Fruit fly (Drosophila melanogaster) whole organism, embryonic: ENCODE measurements around the gene CG43672.

Source experiments
- B-H2 ChIP-seq: fragments of 200-800 bp; sonication (Bioruptor generic); optimal IDR thresholded peaks from 2 replicates; lab custom pipeline; 2018; ENCODE audit warnings: missing biosample characterization, mild to moderate bottlenecking, missing genetic modification characterization
- Bteb2 ChIP-seq: fragments of 200-800 bp; sonication (Bioruptor generic); optimal IDR thresholded peaks from 2 replicates; lab custom pipeline; 2016; ENCODE audit warnings: missing biosample characterization, missing genetic modification characterization
- C15 ChIP-seq: fragments of 200-800 bp; sonication (Bioruptor generic); IDR thresholded peaks from 3 replicates; pipeline ENCODE4 v1.3.6; 2022; ENCODE audit warnings: missing biosample characterization, missing genetic modification characterization
- CG10543 ChIP-seq: fragments of 200-800 bp; sonication (Bioruptor generic); optimal IDR thresholded peaks from 3 replicates; lab custom pipeline; 2017; ENCODE audit warnings: missing biosample characterization, mild to moderate bottlenecking, missing genetic modification characterization, moderate library complexity
- CG12391 ChIP-seq: fragments of 200-800 bp; sonication (Bioruptor generic); optimal IDR thresholded peaks from 3 replicates; lab custom pipeline; 2018; ENCODE audit warnings: missing biosample characterization, mild to moderate bottlenecking, missing genetic modification characterization, moderate library complexity
- CG12769 ChIP-seq: fragments of 200-800 bp; sonication (Bioruptor generic); optimal IDR thresholded peaks from 2 replicates; lab custom pipeline; 2019; ENCODE audit warnings: missing biosample characterization, mild to moderate bottlenecking, missing genetic modification characterization, moderate library complexity
- CG15269 ChIP-seq: fragments of 200-800 bp; sonication (Bioruptor generic); optimal IDR thresholded peaks from 2 replicates; lab custom pipeline; 2018; ENCODE audit warnings: missing biosample characterization, mild to moderate bottlenecking, missing genetic modification characterization, moderate library complexity
- CG1529 ChIP-seq: fragments of 200-800 bp; sonication (Bioruptor generic); optimal IDR thresholded peaks from 3 replicates; lab custom pipeline; 2018; ENCODE audit warnings: missing biosample characterization, missing genetic modification characterization
- CG1832 ChIP-seq: fragments of 200-800 bp; sonication (Bioruptor generic); optimal IDR thresholded peaks from 2 replicates; lab custom pipeline; 2017; ENCODE audit warnings: missing biosample characterization, mild to moderate bottlenecking, missing genetic modification characterization, inconsistent platforms
- CG18476 ChIP-seq: fragments of 200-800 bp; sonication (Bioruptor generic); optimal IDR thresholded peaks from 2 replicates; lab custom pipeline; 2016; ENCODE audit warnings: missing biosample characterization, mild to moderate bottlenecking, missing genetic modification characterization
- CG18764 ChIP-seq: fragments of 200-800 bp; sonication (Bioruptor generic); optimal IDR thresholded peaks from 3 replicates; lab custom pipeline; 2016; ENCODE audit warnings: missing biosample characterization, missing genetic modification characterization
- CG30020 ChIP-seq: fragments of 200-800 bp; optimal IDR thresholded peaks from 2 replicates; lab custom pipeline; 2019; ENCODE audit warnings: missing biosample characterization, mild to moderate bottlenecking, missing genetic modification characterization, moderate library complexity
- CG32767 ChIP-seq: fragments of 200-800 bp; sonication (Bioruptor generic); IDR thresholded peaks from 2 replicates; pipeline ENCODE4 v1.3.6; 2022; ENCODE audit warnings: missing biosample characterization, missing genetic modification characterization
- CG33557 ChIP-seq: fragments of 200-800 bp; sonication (Bioruptor generic); optimal IDR thresholded peaks from 2 replicates; lab custom pipeline; 2019; ENCODE audit warnings: missing biosample characterization, mild to moderate bottlenecking, missing genetic modification characterization, moderate library complexity
- CG4820 ChIP-seq: fragments of 200-800 bp; sonication (Bioruptor generic); optimal IDR thresholded peaks from 3 replicates; lab custom pipeline; 2016; ENCODE audit warnings: missing biosample characterization, missing genetic modification characterization
- CG6813 ChIP-seq: fragments of 200-800 bp; sonication (Bioruptor generic); optimal IDR thresholded peaks from 2 replicates; lab custom pipeline; 2017; ENCODE audit warnings: missing biosample characterization, missing genetic modification characterization, mild to moderate bottlenecking, moderate library complexity, missing genetic modification reagents
- CG7556 ChIP-seq: fragments of 200-800 bp; sonication (Bioruptor generic); optimal IDR thresholded peaks from 2 replicates; lab custom pipeline; 2017; ENCODE audit warnings: missing biosample characterization, mild to moderate bottlenecking, missing genetic modification characterization
- CG7839 ChIP-seq: fragments of 200-800 bp; sonication (Bioruptor generic); optimal IDR thresholded peaks from 3 replicates; lab custom pipeline; 2018; ENCODE audit warnings: missing biosample characterization, mild to moderate bottlenecking, missing genetic modification characterization, moderate library complexity
- CG9215 ChIP-seq: fragments of 200-800 bp; sonication (Bioruptor generic); IDR thresholded peaks from 2 replicates; pipeline ENCODE4 v1.3.6; 2022; ENCODE audit warnings: missing biosample characterization, missing genetic modification characterization
- CoRest ChIP-seq: fragments of 200-800 bp; sonication (Bioruptor generic); optimal IDR thresholded peaks from 3 replicates; lab custom pipeline; 2018; ENCODE audit warnings: missing biosample characterization, mild to moderate bottlenecking, missing genetic modification characterization, moderate library complexity
- Dip3 ChIP-seq: fragments of 200-800 bp; sonication (Bioruptor generic); optimal IDR thresholded peaks from 3 replicates; lab custom pipeline; 2016; ENCODE audit warnings: missing biosample characterization, missing genetic modification characterization
- MESR4 ChIP-seq: fragments of 200-800 bp; sonication (Bioruptor generic); optimal IDR thresholded peaks from 2 replicates; lab custom pipeline; 2018; ENCODE audit warnings: missing biosample characterization, mild to moderate bottlenecking, missing genetic modification characterization, moderate library complexity
- Max ChIP-seq: fragments of 200-800 bp; sonication (Bioruptor generic); optimal IDR thresholded peaks from 2 replicates; lab custom pipeline; 2016; ENCODE audit warnings: missing biosample characterization, mild to moderate bottlenecking, missing genetic modification characterization
- Meics ChIP-seq: fragments of 200-800 bp; sonication (Bioruptor generic); optimal IDR thresholded peaks from 2 replicates; lab custom pipeline; 2017; ENCODE audit warnings: missing biosample characterization, mild to moderate bottlenecking, missing genetic modification characterization
- NK7.1 ChIP-seq: fragments of 200-800 bp; sonication (Bioruptor generic); optimal IDR thresholded peaks from 3 replicates; lab custom pipeline; 2016; ENCODE audit warnings: missing biosample characterization, missing genetic modification characterization
- Nf-YC ChIP-seq: fragments of 200-800 bp; optimal IDR thresholded peaks from 3 replicates; lab custom pipeline; 2019; ENCODE audit warnings: missing biosample characterization, mild to moderate bottlenecking, missing genetic modification characterization, moderate library complexity
- abd-A ChIP-seq: fragments of 200-800 bp; sonication (Bioruptor generic); optimal IDR thresholded peaks from 3 replicates; lab custom pipeline; 2019; ENCODE audit warnings: missing biosample characterization, mild to moderate bottlenecking, missing genetic modification characterization, moderate library complexity
- aop ChIP-seq: fragments of 200-800 bp; sonication (Bioruptor generic); IDR thresholded peaks from 2 replicates; pipeline ENCODE4 v1.3.6; 2022; ENCODE audit warnings: missing biosample characterization, missing genetic modification characterization
- ap ChIP-seq: fragments of 200-800 bp; sonication (Bioruptor generic); IDR thresholded peaks from 2 replicates; pipeline ENCODE4 v1.3.6; 2022; ENCODE audit warnings: missing biosample characterization, missing genetic modification characterization
- crc ChIP-seq: fragments of 200-800 bp; sonication (Bioruptor generic); optimal IDR thresholded peaks from 2 replicates; lab custom pipeline; 2016; ENCODE audit warnings: missing biosample characterization, missing genetic modification characterization
- croc ChIP-seq: fragments of 200-800 bp; sonication (Bioruptor generic); conservative IDR thresholded peaks from 3 replicates; pipeline ENCODE4 v1.3.6; 2022; ENCODE audit warnings: missing biosample characterization, missing genetic modification characterization
- dan ChIP-seq: fragments of 200-800 bp; sonication (Bioruptor generic); IDR thresholded peaks from 2 replicates; pipeline ENCODE4 v1.3.6; 2022; ENCODE audit warnings: missing biosample characterization, missing genetic modification characterization
- dimm ChIP-seq: fragments of 200-800 bp; sonication (Bioruptor generic); IDR thresholded peaks from 2 replicates; pipeline ENCODE4 v1.3.6; 2022; ENCODE audit warnings: missing biosample characterization, missing genetic modification characterization
- dmrt11E ChIP-seq: fragments of 200-800 bp; sonication (Bioruptor generic); optimal IDR thresholded peaks from 3 replicates; lab custom pipeline; 2018; ENCODE audit warnings: missing biosample characterization, mild to moderate bottlenecking, missing genetic modification characterization, moderate library complexity
- dmrt99B ChIP-seq: fragments of 200-800 bp; sonication (Bioruptor generic); optimal IDR thresholded peaks from 2 replicates; lab custom pipeline; 2018; ENCODE audit warnings: missing biosample characterization, mild to moderate bottlenecking, missing genetic modification characterization, moderate library complexity
- fd102C ChIP-seq: fragments of 200-800 bp; sonication (Bioruptor generic); optimal IDR thresholded peaks from 2 replicates; lab custom pipeline; 2018; ENCODE audit warnings: missing biosample characterization, mild to moderate bottlenecking, missing genetic modification characterization, moderate library complexity
- gcm2 ChIP-seq: fragments of 200-800 bp; sonication (Bioruptor generic); optimal IDR thresholded peaks from 2 replicates; lab custom pipeline; 2016; ENCODE audit warnings: missing biosample characterization, missing genetic modification characterization
- hth ChIP-seq: fragments of >200 bp; optimal IDR thresholded peaks from 2 replicates; lab custom pipeline; 2017; ENCODE audit warnings: inconsistent platforms
- klu ChIP-seq: fragments of 200-800 bp; sonication (Bioruptor generic); IDR thresholded peaks from 2 replicates; pipeline ENCODE4 v1.3.6; 2022; ENCODE audit warnings: missing biosample characterization, missing genetic modification characterization
- nerfin-2 ChIP-seq: fragments of 200-800 bp; sonication (Bioruptor generic); IDR thresholded peaks from 2 replicates; pipeline ENCODE4 v1.3.6; 2022; ENCODE audit warnings: missing biosample characterization, missing genetic modification characterization; ENCODE audit not compliant: partially characterized antibody
- oc ChIP-seq: fragments of 200-800 bp; sonication (Bioruptor generic); optimal IDR thresholded peaks from 2 replicates; lab custom pipeline; 2018; ENCODE audit warnings: missing biosample characterization, mild to moderate bottlenecking, missing genetic modification characterization, moderate library complexity
- org-1 ChIP-seq: fragments of 200-800 bp; sonication (Bioruptor generic); optimal IDR thresholded peaks from 2 replicates; lab custom pipeline; 2017; ENCODE audit warnings: missing biosample characterization, missing genetic modification characterization
- pnt ChIP-seq: fragments of 200-800 bp; sonication (Bioruptor generic); optimal IDR thresholded peaks from 3 replicates; lab custom pipeline; 2016; ENCODE audit warnings: missing biosample characterization, missing genetic modification characterization
- ranshi ChIP-seq: fragments of 200-800 bp; sonication (Bioruptor generic); IDR thresholded peaks from 2 replicates; pipeline ENCODE4 v1.3.6; 2022; ENCODE audit warnings: missing biosample characterization, missing genetic modification characterization
- slou ChIP-seq: fragments of 200-800 bp; sonication (Bioruptor generic); optimal IDR thresholded peaks from 3 replicates; lab custom pipeline; 2016; ENCODE audit warnings: missing biosample characterization, missing genetic modification characterization
- slp2 ChIP-seq: fragments of 200-800 bp; sonication (Bioruptor generic); optimal IDR thresholded peaks from 2 replicates; lab custom pipeline; 2016; ENCODE audit warnings: missing biosample characterization, missing genetic modification characterization
- sqz ChIP-seq: fragments of 200-800 bp; sonication (Bioruptor generic); optimal IDR thresholded peaks from 3 replicates; lab custom pipeline; 2018; ENCODE audit warnings: missing biosample characterization, mild to moderate bottlenecking, missing genetic modification characterization
- ssp ChIP-seq: fragments of 200-800 bp; sonication (Bioruptor generic); IDR thresholded peaks from 2 replicates; pipeline ENCODE4 v1.3.6; 2022; ENCODE audit warnings: missing biosample characterization, missing genetic modification characterization
- vfl ChIP-seq: fragments of 200-800 bp; sonication (Bioruptor generic); optimal IDR thresholded peaks from 2 replicates; lab custom pipeline; 2016; ENCODE audit warnings: missing biosample characterization, missing genetic modification characterization
- z ChIP-seq: fragments of 200-800 bp; sonication (Bioruptor generic); IDR thresholded peaks from 3 replicates; pipeline ENCODE4 v1.3.6; 2022; ENCODE audit warnings: missing biosample characterization, missing genetic modification characterization

Gene CG43672

dm6 chrX:15788235-15789187, 15.7 kb downstream of the CG43672 start, which contains the start of gene Rhp (continued):
- TF ChIP-seq dimm (GFP tag; lab: Robert Waterston, UW) (no peak), abd-A (tag; lab: Kevin White, UChicago) (no peak), nerfin-2 (GFP tag; lab: Robert Waterston, UW) (no peak), fd102C (no peak), gcm2 (no peak), CG7839 (tag; lab: Kevin White, UChicago) (no peak), Max (GFP tag; lab: Kevin White, UChicago) (peak; percentile 18), CG12391 (peak; percentile 11), crc (GFP tag; lab: Kevin White, UChicago) (no peak), CG1832 (GFP tag; lab: Kevin White, UChicago) (no peak), ranshi (GFP tag; lab: Robert Waterston, UW) (no peak), ssp (GFP tag; lab: Robert Waterston, UW) (no peak), slou (no peak), CG12769 (no peak), CG18764 (GFP tag; lab: Kevin White, UChicago) (peak; percentile 17), CG10543 (GFP tag; lab: Kevin White, UChicago) (peak; percentile 56), CG30020 (no peak), z (GFP tag; lab: Robert Waterston, UW) (no peak), dmrt99B (tag; lab: Kevin White, UChicago) (no peak), CG9215 (GFP tag; lab: Robert Waterston, UW) (no peak), CoRest (peak; percentile 45), hth (lab: Kevin White, UChicago) (no peak), CG1529 (GFP tag; lab: Kevin White, UChicago) (peak; percentile 51), CG4820 (GFP tag; lab: Kevin White, UChicago) (no peak), croc (GFP tag; lab: Robert Waterston, UW) (no peak), pnt (GFP tag; lab: Kevin White, UChicago) (no peak), CG32767 (GFP tag; lab: Robert Waterston, UW) (no peak), org-1 (GFP tag; lab: Kevin White, UChicago) (no peak), Dip3 (GFP tag; lab: Kevin White, UChicago) (no peak), aop (GFP tag; lab: Robert Waterston, UW) (no peak), CG6813 (GFP tag; lab: Kevin White, UChicago) (peak; percentile 75), slp2 (GFP tag; lab: Kevin White, UChicago) (no peak), ap (GFP tag; lab: Robert Waterston, UW) (no peak), B-H2 (GFP tag; lab: Kevin White, UChicago) (peak; percentile 7), CG15269 (tag; lab: Kevin White, UChicago) (peak; percentile 47), Meics (peak; percentile 51), C15 (no peak), Nf-YC (tag; lab: Kevin White, UChicago) (peak; percentile 45), oc (tag; lab: Kevin White, UChicago) (no peak), CG33557 (GFP tag; lab: Kevin White, UChicago) (peak; percentile 68), sqz (GFP tag; lab: Kevin White, UChicago) (peak; percentile 58), dan (GFP tag; lab: Robert Waterston, UW) (no peak), NK7.1 (GFP tag; lab: Kevin White, UChicago) (no peak), klu (no peak), MESR4 (GFP tag; lab: Kevin White, UChicago) (peak; percentile 18), CG18476 (GFP tag; lab: Kevin White, UChicago) (no peak), CG7556 (peak; percentile 12), vfl (GFP tag; lab: Kevin White, UChicago) (no peak), dmrt11E (tag; lab: Kevin White, UChicago) (peak; percentile 57), Bteb2 (no peak)
